Worm (Caenorhabditis elegans): ENCODE results near the gene ZK418.10.
A peak's percentile ranks its signal among the peaks of the same experiment; 100 is the strongest.

Gene ZK418.10

DNA sequence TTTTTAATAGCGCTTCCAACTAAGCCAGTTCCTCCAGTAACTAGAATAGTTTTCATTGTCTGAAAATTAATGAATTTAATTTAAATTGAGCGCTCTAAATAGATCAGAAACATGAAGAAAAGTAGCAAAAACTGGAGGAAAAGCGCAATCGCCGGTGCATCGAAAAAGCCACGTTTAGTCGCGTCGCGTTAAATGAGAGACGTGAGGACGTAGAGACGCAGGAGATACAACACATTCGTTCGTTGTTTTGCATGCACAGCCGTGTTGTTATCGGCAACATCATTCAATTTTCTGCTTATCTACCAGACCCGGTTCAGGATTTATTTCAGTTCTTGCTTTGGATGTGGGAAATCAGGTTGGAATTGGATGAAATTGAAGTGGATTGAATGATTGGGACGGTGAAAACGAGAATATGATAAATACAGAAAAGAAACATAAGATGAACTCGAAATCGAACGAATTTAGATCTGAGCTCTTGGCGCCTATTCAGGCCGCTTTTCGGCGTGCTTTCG lies 23.1 kb downstream of the ZK418.10 start, which contains the start of gene ger-1:
Gene ger-1 (minus strand): TSS at position 93 of the 512 bp plus-strand sequence.
- TF ChIP-seq nhr-25 (tag; optimal IDR thresholded peaks at IDR 0.05) (no peak), elt-2 (tag; optimal IDR thresholded peaks at IDR 0.05) (peak; percentile 23)

- TF ChIP-seq fkh-10 (GFP tag; optimal IDR thresholded peaks at IDR 0.05) (no peak), elt-3 (tag; optimal IDR thresholded peaks at IDR 0.05) (no peak), unc-62 (GFP tag; optimal IDR thresholded peaks at IDR 0.05) (no peak), sea-2 (GFP tag; optimal IDR thresholded peaks at IDR 0.05) (no peak), lin-39 (tag; optimal IDR thresholded peaks at IDR 0.05) (no peak), jun-1 (tag; optimal IDR thresholded peaks at IDR 0.05) (no peak), pha-4 (tag; optimal IDR thresholded peaks at IDR 0.05) (no peak), zag-1 (tag; optimal IDR thresholded peaks at IDR 0.05) (no peak), ztf-4 (tag; optimal IDR thresholded peaks at IDR 0.05) (no peak), fkh-2 (tag; optimal IDR thresholded peaks at IDR 0.05) (no peak), nhr-67 (tag; optimal IDR thresholded peaks at IDR 0.05) (no peak), nhr-43 (tag; optimal IDR thresholded peaks at IDR 0.05; ENCODE audit: poor library complexity, severe bottlenecking) (no peak)
Observed at ce11 chrIII:7064185-7064584, 26.3 kb downstream of the ZK418.10 start, which contains the start of gene R01H2.4. Gene R01H2.4, minus strand, starts transcription at chrIII:7064285.

DNA sequence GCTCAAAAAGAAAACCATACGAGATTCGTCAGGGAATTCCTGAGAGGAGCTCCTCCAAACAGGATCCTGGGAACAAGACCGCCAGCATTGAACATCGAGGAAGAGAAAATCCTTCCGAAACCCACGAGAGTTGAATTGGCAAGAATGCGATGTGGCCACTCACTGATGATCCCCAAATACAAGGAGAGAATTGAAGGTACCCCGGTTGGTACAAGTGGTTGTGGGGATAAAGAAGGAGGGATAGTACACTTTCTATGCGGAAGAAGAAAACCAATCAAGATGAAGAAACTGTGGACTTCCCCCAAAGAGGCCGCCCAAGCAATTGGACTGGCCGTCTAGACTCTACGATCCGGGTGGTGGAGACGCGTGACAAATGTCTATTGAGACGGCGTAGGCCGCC lies 27.4 kb downstream of the ZK418.10 start:
- TF ChIP-seq hmg-11 (tag; optimal IDR thresholded peaks at IDR 0.05) = no peak
- TF ChIP-seq lin-15B (tag; optimal IDR thresholded peaks at IDR 0.05) = no peak
- no peak for TF ChIP-seq nhr-25 (tag; optimal IDR thresholded peaks at IDR 0.05)
- TF ChIP-seq elt-3 (tag; optimal IDR thresholded peaks at IDR 0.05) = no peak
- no peak for TF ChIP-seq aly-2 (tag; optimal IDR thresholded peaks at IDR 0.05)
- TF ChIP-seq fos-1 (tag; optimal IDR thresholded peaks at IDR 0.05) = no peak
- no peak for TF ChIP-seq ama-1 (optimal IDR thresholded peaks at IDR 0.05)
- TF ChIP-seq egl-27 (tag; optimal IDR thresholded peaks at IDR 0.05) = no peak
- no peak for TF ChIP-seq pha-4 (tag; optimal IDR thresholded peaks at IDR 0.05)
- no peak for TF ChIP-seq unc-62 (GFP tag; optimal IDR thresholded peaks at IDR 0.05)

DNA sequence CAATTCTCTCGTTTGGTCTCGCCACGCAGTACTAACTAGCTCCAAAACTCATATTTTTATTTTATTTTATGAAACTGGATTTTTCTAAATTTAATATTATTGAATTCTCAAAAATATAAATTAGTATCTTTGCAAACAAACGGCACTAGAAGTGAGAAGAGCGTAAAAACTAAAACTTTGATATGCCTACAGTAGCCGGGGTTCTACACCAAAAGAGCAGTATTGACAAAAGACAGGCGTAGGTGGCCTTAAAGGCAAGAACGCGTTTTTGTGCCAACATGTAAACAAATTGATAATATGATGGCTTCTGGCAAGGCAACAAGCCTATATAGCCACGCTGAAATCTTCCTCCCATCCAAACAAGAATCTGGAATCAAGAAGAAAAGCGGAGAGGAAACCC lies 27.9 kb downstream of the ZK418.10 start, which contains the start of gene R01H2.1:
Gene R01H2.1 (plus strand): TSS at position 301 of the 400 bp plus-strand sequence.
- no peak for TF ChIP-seq ZK546.5 (tag; optimal IDR thresholded peaks at IDR 0.05)
- no peak for TF ChIP-seq pha-4 (tag; optimal IDR thresholded peaks at IDR 0.05)
- no peak for TF ChIP-seq daf-12 (tag; optimal IDR thresholded peaks at IDR 0.05)
- no peak for TF ChIP-seq skn-1 (tag; optimal IDR thresholded peaks at IDR 0.05)
- no peak for TF ChIP-seq fos-1 (tag; optimal IDR thresholded peaks at IDR 0.05)
- TF ChIP-seq nhr-23 (tag; optimal IDR thresholded peaks at IDR 0.05) = no peak
- no peak for TF ChIP-seq nhr-11 (tag; optimal IDR thresholded peaks at IDR 0.05)
- no peak for TF ChIP-seq ceh-82 (tag; optimal IDR thresholded peaks at IDR 0.05)
- TF ChIP-seq egl-5 (tag; optimal IDR thresholded peaks at IDR 0.05) = no peak

- TF ChIP-seq mdl-1 (tag; optimal IDR thresholded peaks at IDR 0.05) (no peak), hmg-11 (tag; optimal IDR thresholded peaks at IDR 0.05) (no peak), unc-62 (GFP tag; optimal IDR thresholded peaks at IDR 0.05) (no peak), tbx-2 (tag; optimal IDR thresholded peaks at IDR 0.05) (no peak), elt-3 (tag; optimal IDR thresholded peaks at IDR 0.05) (no peak), zag-1 (tag; optimal IDR thresholded peaks at IDR 0.05) (no peak), nhr-77 (tag; optimal IDR thresholded peaks at IDR 0.05) (no peak), ztf-11 (tag; optimal IDR thresholded peaks at IDR 0.05) (no peak), lin-15B (tag; optimal IDR thresholded peaks at IDR 0.05) (no peak), nhr-67 (tag; optimal IDR thresholded peaks at IDR 0.05) (no peak), fkh-10 (GFP tag; optimal IDR thresholded peaks at IDR 0.05) (no peak)
Observed at ce11 chrIII:7060531-7061095, 29.9 kb downstream of the ZK418.10 start, which contains the start of gene egg-2. Gene egg-2, minus strand, starts transcription at chrIII:7060583.

ce11 chrIII:7056241-7056640 lies 34.3 kb downstream of the ZK418.10 start, which contains the start of gene R01H2.2:
Gene R01H2.2, plus strand, starts transcription at chrIII:7056541.
- TF ChIP-seq ceh-28 (tag; optimal IDR thresholded peaks at IDR 0.05) (no peak), snpc-4 (tag; optimal IDR thresholded peaks at IDR 0.05) (no peak), pha-4 (tag; optimal IDR thresholded peaks at IDR 0.05) (no peak), nhr-76 (tag; optimal IDR thresholded peaks at IDR 0.05) (no peak), elt-2 (tag; optimal IDR thresholded peaks at IDR 0.05) (no peak), ama-1 (optimal IDR thresholded peaks at IDR 0.05) (no peak), nfya-1 (tag; optimal IDR thresholded peaks at IDR 0.05; ENCODE audit: insufficient read depth) (no peak), ceh-82 (tag; optimal IDR thresholded peaks at IDR 0.05) (no peak)

Data from whole organism, L3 larva.